Fruit fly (Drosophila melanogaster) whole organism, embryonic: ENCODE data around the gene Nubp1.

Experiments used
- Abd-B ChIP-seq: fragments of 200-800 bp; sonication (Bioruptor generic); optimal IDR thresholded peaks from 2 replicates; lab custom pipeline; 2018; ENCODE audit warnings: missing biosample characterization, mild to moderate bottlenecking, missing genetic modification characterization, moderate library complexity
- Atf6 ChIP-seq: fragments of 200-800 bp; sonication (Bioruptor generic); IDR thresholded peaks from 2 replicates; pipeline ENCODE4 v1.3.6; 2022; ENCODE audit warnings: missing biosample characterization, missing genetic modification characterization
- CG10274 ChIP-seq: fragments of 200-800 bp; sonication (Bioruptor generic); optimal IDR thresholded peaks from 3 replicates; lab custom pipeline; 2017; ENCODE audit warnings: missing biosample characterization, mild to moderate bottlenecking, missing genetic modification characterization
- CG11093 ChIP-seq: fragments of 200-800 bp; sonication (Bioruptor generic); IDR thresholded peaks from 3 replicates; pipeline ENCODE4 v1.3.6; 2022; ENCODE audit warnings: missing biosample characterization, missing genetic modification characterization
- CG11695 ChIP-seq: fragments of 200-800 bp; sonication (Bioruptor generic); IDR thresholded peaks from 3 replicates; pipeline ENCODE4 v1.3.6; 2022; ENCODE audit warnings: missing biosample characterization, missing genetic modification characterization
- CG12299 ChIP-seq: fragments of 200-800 bp; sonication (Bioruptor generic); optimal IDR thresholded peaks from 2 replicates; lab custom pipeline; 2018; ENCODE audit warnings: missing biosample characterization, mild to moderate bottlenecking, missing genetic modification characterization
- CG13296 ChIP-seq: fragments of 200-800 bp; sonication (Bioruptor generic); optimal IDR thresholded peaks from 3 replicates; lab custom pipeline; 2018; ENCODE audit warnings: missing biosample characterization, mild to moderate bottlenecking, missing genetic modification characterization
- CG14014 ChIP-seq: fragments of 200-800 bp; sonication (Bioruptor generic); IDR thresholded peaks from 2 replicates; pipeline ENCODE4 v1.3.6; 2022; ENCODE audit warnings: missing biosample characterization, missing genetic modification characterization
- CG14860 ChIP-seq: fragments of 200-800 bp; sonication (Bioruptor generic); IDR thresholded peaks from 3 replicates; pipeline ENCODE4 v1.3.6; 2022; ENCODE audit warnings: missing biosample characterization, missing genetic modification characterization; ENCODE audit not compliant: partially characterized antibody
- CG1603 ChIP-seq: fragments of 200-800 bp; sonication (Bioruptor generic); optimal IDR thresholded peaks from 2 replicates; lab custom pipeline; 2019; ENCODE audit warnings: missing biosample characterization, mild to moderate bottlenecking, missing genetic modification characterization, moderate library complexity
- CG16813 ChIP-seq: fragments of 200-800 bp; sonication (Bioruptor generic); IDR thresholded peaks from 3 replicates; pipeline ENCODE4 v1.3.6; 2022; ENCODE audit warnings: missing biosample characterization, missing genetic modification characterization; ENCODE audit not compliant: partially characterized antibody
- CG17802 ChIP-seq: fragments of 200-800 bp; sonication (Bioruptor generic); optimal IDR thresholded peaks from 2 replicates; lab custom pipeline; 2018; ENCODE audit warnings: missing biosample characterization, mild to moderate bottlenecking, missing genetic modification characterization, moderate library complexity
- CG17829 ChIP-seq: fragments of 200-800 bp; optimal IDR thresholded peaks from 2 replicates; lab custom pipeline; 2019; ENCODE audit warnings: missing biosample characterization, mild to moderate bottlenecking, missing genetic modification characterization, moderate library complexity
- CG18599 ChIP-seq: fragments of 200-800 bp; sonication (Bioruptor generic); optimal IDR thresholded peaks from 3 replicates; lab custom pipeline; 2017; ENCODE audit warnings: missing biosample characterization, missing genetic modification characterization, mild to moderate bottlenecking, moderate library complexity, missing genetic modification reagents
- CG2889 ChIP-seq: fragments of 200-800 bp; sonication (Bioruptor generic); IDR thresholded peaks from 3 replicates; pipeline ENCODE4 v1.3.6; 2022; ENCODE audit warnings: missing biosample characterization, missing genetic modification characterization
- CG3407 ChIP-seq: fragments of 200-800 bp; sonication (Bioruptor generic); optimal IDR thresholded peaks from 2 replicates; lab custom pipeline; 2018; ENCODE audit warnings: missing biosample characterization, mild to moderate bottlenecking, missing genetic modification characterization
- CG6175 ChIP-seq: fragments of 200-800 bp; sonication (Bioruptor generic); IDR thresholded peaks from 3 replicates; pipeline ENCODE4 v1.3.6; 2022; ENCODE audit warnings: missing biosample characterization, missing genetic modification characterization
- CG7372 ChIP-seq: fragments of 200-800 bp; sonication (Bioruptor generic); IDR thresholded peaks from 2 replicates; pipeline ENCODE4 v1.3.6; 2022; ENCODE audit warnings: missing biosample characterization, missing genetic modification characterization
- CG9215 ChIP-seq: fragments of 200-800 bp; sonication (Bioruptor generic); IDR thresholded peaks from 2 replicates; pipeline ENCODE4 v1.3.6; 2022; ENCODE audit warnings: missing biosample characterization, missing genetic modification characterization
- CTCF ChIP-seq: fragments of 200-800 bp; sonication (Bioruptor generic); optimal IDR thresholded peaks from 2 replicates; lab custom pipeline; 2017; ENCODE audit warnings: missing biosample characterization, mild to moderate bottlenecking, missing genetic modification characterization, moderate library complexity
- Camta ChIP-seq: fragments of 200-800 bp; sonication (Bioruptor generic); optimal IDR thresholded peaks from 2 replicates; lab custom pipeline; 2016; ENCODE audit warnings: missing biosample characterization, missing genetic modification characterization
- Dip2 ChIP-seq: fragments of 200-800 bp; sonication (Bioruptor generic); IDR thresholded peaks from 2 replicates; pipeline ENCODE4 v1.3.6; 2022; ENCODE audit warnings: missing biosample characterization, missing genetic modification characterization
- Dp ChIP-seq: fragments of 200-800 bp; sonication (Bioruptor generic); optimal IDR thresholded peaks from 2 replicates; lab custom pipeline; 2018; ENCODE audit warnings: missing biosample characterization, mild to moderate bottlenecking, missing genetic modification characterization, moderate library complexity
- Hmr ChIP-seq: fragments of 200-800 bp; sonication (Bioruptor generic); optimal IDR thresholded peaks from 3 replicates; lab custom pipeline; 2017; ENCODE audit warnings: mild to moderate bottlenecking, missing biosample characterization, missing genetic modification reagents, missing genetic modification characterization
- Med ChIP-seq: fragments of 200-800 bp; sonication (Bioruptor generic); peaks from one replicate; lab custom pipeline; 2016; ENCODE audit warnings: missing biosample characterization, missing genetic modification characterization, mild to moderate bottlenecking, inconsistent platforms, moderate library complexity
- Meics ChIP-seq: fragments of 200-800 bp; sonication (Bioruptor generic); optimal IDR thresholded peaks from 2 replicates; lab custom pipeline; 2017; ENCODE audit warnings: missing biosample characterization, mild to moderate bottlenecking, missing genetic modification characterization
- Six4 ChIP-seq: fragments of 200-800 bp; sonication (Bioruptor generic); optimal IDR thresholded peaks from 2 replicates; lab custom pipeline; 2016; ENCODE audit warnings: missing biosample characterization, missing genetic modification characterization
- Vsx1 ChIP-seq: fragments of 200-800 bp; sonication (Bioruptor generic); optimal IDR thresholded peaks from 2 replicates; lab custom pipeline; 2017; ENCODE audit warnings: missing biosample characterization, mild to moderate bottlenecking, missing genetic modification characterization, missing genetic modification reagents
- ab ChIP-seq: fragments of 200-800 bp; sonication (Bioruptor generic); optimal IDR thresholded peaks from 2 replicates; lab custom pipeline; 2016; ENCODE audit warnings: missing biosample characterization, missing genetic modification characterization
- al ChIP-seq: fragments of 200-800 bp; sonication (Bioruptor generic); IDR thresholded peaks from 2 replicates; pipeline ENCODE4 v1.3.6; 2022; ENCODE audit warnings: missing biosample characterization, missing genetic modification characterization
- aop ChIP-seq: fragments of 200-800 bp; sonication (Bioruptor generic); IDR thresholded peaks from 2 replicates; pipeline ENCODE4 v1.3.6; 2022; ENCODE audit warnings: missing biosample characterization, missing genetic modification characterization
- az2 ChIP-seq: fragments of 200-800 bp; sonication (Bioruptor generic); optimal IDR thresholded peaks from 3 replicates; lab custom pipeline; 2016; ENCODE audit warnings: missing biosample characterization, missing genetic modification characterization
- chm ChIP-seq: fragments of 200-800 bp; sonication (Bioruptor generic); IDR thresholded peaks from 2 replicates; pipeline ENCODE4 v1.3.6; 2022; ENCODE audit warnings: missing biosample characterization, missing genetic modification characterization
- crol ChIP-seq: fragments of 200-800 bp; sonication (Bioruptor generic); IDR thresholded peaks from 2 replicates; pipeline ENCODE4 v1.3.6; 2022; ENCODE audit warnings: missing biosample characterization, missing genetic modification characterization
- dan ChIP-seq: fragments of 200-800 bp; sonication (Bioruptor generic); IDR thresholded peaks from 2 replicates; pipeline ENCODE4 v1.3.6; 2022; ENCODE audit warnings: missing biosample characterization, missing genetic modification characterization
- dm ChIP-seq: fragments of 200-800 bp; sonication (Bioruptor generic); optimal IDR thresholded peaks from 3 replicates; lab custom pipeline; 2016; ENCODE audit warnings: missing biosample characterization, missing genetic modification characterization
- fd96Cb ChIP-seq: fragments of 200-800 bp; sonication (Bioruptor generic); optimal IDR thresholded peaks from 2 replicates; lab custom pipeline; 2018; ENCODE audit warnings: missing biosample characterization, mild to moderate bottlenecking, missing genetic modification characterization, moderate library complexity
- ftz-f1 ChIP-seq: fragments of 200-800 bp; sonication (Bioruptor generic); optimal IDR thresholded peaks from 2 replicates; lab custom pipeline; 2016; ENCODE audit warnings: missing biosample characterization, missing genetic modification characterization
- gem ChIP-seq: fragments of 200-800 bp; sonication (Bioruptor generic); optimal IDR thresholded peaks from 2 replicates; lab custom pipeline; 2019; ENCODE audit warnings: missing biosample characterization, mild to moderate bottlenecking, missing genetic modification characterization, moderate library complexity
- hth ChIP-seq: fragments of >200 bp; optimal IDR thresholded peaks from 2 replicates; lab custom pipeline; 2017; ENCODE audit warnings: inconsistent platforms
- ind ChIP-seq: fragments of 200-800 bp; sonication (Bioruptor generic); optimal IDR thresholded peaks from 3 replicates; lab custom pipeline; 2016; ENCODE audit warnings: missing biosample characterization, missing genetic modification characterization
- kni ChIP-seq: fragments of 200-800 bp; sonication (Bioruptor generic); optimal IDR thresholded peaks from 3 replicates; lab custom pipeline; 2017; ENCODE audit warnings: mild to moderate bottlenecking, missing biosample characterization, missing genetic modification reagents, missing genetic modification characterization
- mld ChIP-seq: fragments of 200-800 bp; sonication (Bioruptor generic); IDR thresholded peaks from 3 replicates; pipeline ENCODE4 v1.3.6; 2022; ENCODE audit warnings: missing biosample characterization, missing genetic modification characterization; ENCODE audit not compliant: partially characterized antibody
- nerfin-2 ChIP-seq: fragments of 200-800 bp; sonication (Bioruptor generic); IDR thresholded peaks from 2 replicates; pipeline ENCODE4 v1.3.6; 2022; ENCODE audit warnings: missing biosample characterization, missing genetic modification characterization; ENCODE audit not compliant: partially characterized antibody
- otp ChIP-seq: fragments of 200-800 bp; sonication (Bioruptor generic); IDR thresholded peaks from 3 replicates; pipeline ENCODE4, ENCODE4 v1.3.6; 2022; ENCODE audit warnings: missing biosample characterization, missing genetic modification characterization
- pho ChIP-seq: fragments of 200-800 bp; sonication (Bioruptor generic); optimal IDR thresholded peaks from 2 replicates; lab custom pipeline; 2016; ENCODE audit warnings: missing biosample characterization, missing genetic modification characterization
- psq ChIP-seq: fragments of 200-800 bp; sonication (Bioruptor generic); optimal IDR thresholded peaks from 2 replicates; lab custom pipeline; 2017; ENCODE audit warnings: missing biosample characterization, missing genetic modification characterization
- sens ChIP-seq: fragments of 200-800 bp; sonication (Bioruptor generic); peaks from one replicate; lab custom pipeline; 2016; ENCODE audit warnings: missing biosample characterization, missing genetic modification characterization
- sr ChIP-seq: fragments of 200-800 bp; sonication (Bioruptor generic); IDR thresholded peaks from 3 replicates; pipeline ENCODE4 v1.3.6; 2022; ENCODE audit warnings: missing biosample characterization, missing genetic modification characterization

Gene Nubp1

dm6 chr2L:16720707-16721700, 11.3 kb upstream of the Nubp1 start (continued):
- TF ChIP-seq CG2889 (peak; percentile 87), CG10274 (peak; percentile 75), CG7372 (GFP tag; lab: Robert Waterston, UW) (peak; percentile 85), mld (GFP tag; lab: Robert Waterston, UW) (no peak), al (GFP tag; lab: Robert Waterston, UW) (peak; percentile 81), CG17802 (tag; lab: Kevin White, UChicago) (peak; percentile 67), sr (peak; percentile 74; the same call in 2 of the 3 replicates), dan (GFP tag; lab: Robert Waterston, UW) (peak; percentile 86; the same call in 1 of the 2 replicates), fd96Cb (tag; lab: Kevin White, UChicago) (peak; percentile 93), kni (GFP tag; lab: Kevin White, UChicago) (no peak), CG9215 (GFP tag; lab: Robert Waterston, UW) (peak; percentile 89), Med (GFP tag; lab: Kevin White, UChicago) (peak; percentile 95), az2 (GFP tag; lab: Kevin White, UChicago) (peak; percentile 79), dm (peak; percentile 21), Meics (GFP tag; lab: Kevin White, UChicago) (peak; percentile 91), CG18599 (GFP tag; lab: Kevin White, UChicago) (peak; percentile 92), psq (peak; percentile 61), hth (lab: Kevin White, UChicago) (no peak), otp (GFP tag; lab: Robert Waterston, UW) (peak; percentile 94), CG3407 (GFP tag; lab: Kevin White, UChicago) (peak; percentile 81), CG14860 (no peak), Dp (GFP tag; lab: Kevin White, UChicago) (no peak), CTCF (GFP tag; lab: Kevin White, UChicago) (peak; percentile 57), crol (GFP tag; lab: Robert Waterston, UW) (peak; percentile 31), aop (GFP tag; lab: Robert Waterston, UW) (peak; percentile 83), pho (peak; percentile 79), CG11695 (GFP tag; lab: Robert Waterston, UW) (peak; percentile 94), ind (peak; percentile 95), CG11093 (GFP tag; lab: Robert Waterston, UW) (peak; percentile 93), ab (GFP tag; lab: Kevin White, UChicago) (no peak), Camta (GFP tag; lab: Kevin White, UChicago) (peak; percentile 72), Vsx1 (GFP tag; lab: Kevin White, UChicago) (peak; percentile 60), CG16813 (GFP tag; lab: Robert Waterston, UW) (no peak), CG6175 (GFP tag; lab: Robert Waterston, UW) (peak; percentile 85), CG1603 (tag; lab: Kevin White, UChicago) (peak; percentile 69), CG12299 (tag; lab: Kevin White, UChicago) (peak; percentile 78), Atf6 (peak; percentile 93), chm (peak; percentile 94), CG13296 (GFP tag; lab: Kevin White, UChicago) (peak; percentile 85), CG17829 (tag; lab: Kevin White, UChicago) (peak; percentile 96), Abd-B (peak; percentile 85), sens (GFP tag; lab: Kevin White, UChicago) (peak; percentile 98), Hmr (GFP tag; lab: Kevin White, UChicago) (peak; percentile 82), Dip2 (GFP tag; lab: Robert Waterston, UW) (peak; percentile 49; the same call in 1 of the 2 replicates), Six4 (GFP tag; lab: Kevin White, UChicago) (peak; percentile 91), ftz-f1 (no peak), gem (peak; percentile 92), nerfin-2 (GFP tag; lab: Robert Waterston, UW) (no peak), CG14014 (GFP tag; lab: Robert Waterston, UW) (peak; percentile 94)
